Worm (Caenorhabditis elegans) whole organism, L4/young adult: Measurements from ENCODE around the gene C08E8.1.
"Not testable (repeated sequence)": the region's sequence is repeated elsewhere in the genome, so short reads cannot be mapped to it uniquely, and the experiment has no call there.

ENCODE experiments used
- W03F9.2 ChIP-seq: fragments of 150-350 bp; optimal IDR thresholded peaks from 2 replicates; lab custom pipeline; 2014; ENCODE audit warnings: missing biosample characterization, missing genetic modification characterization
- dao-5 ChIP-seq: sonication (generic microtip); optimal IDR thresholded peaks from 2 replicates; lab custom pipeline; 2016; ENCODE audit warnings: missing genotype, missing genetic modification characterization, moderate library complexity, missing compliant biosample characterization
- him-1 ChIP-seq: sonication (generic microtip); optimal IDR thresholded peaks from 2 replicates; lab custom pipeline; 2016; ENCODE audit warnings: missing genotype, missing genetic modification reagents, missing genetic modification characterization, missing compliant biosample characterization

C08E8.1 gene

ce11 chrV:18362402-18362801 lies at the start of gene C08E8.1:
TSS of gene C08E8.1 (minus strand) at chrV:18362502.
- no peak for TF ChIP-seq him-1 (tag; lab: Kevin White, UChicago)
- no peak for TF ChIP-seq dao-5 (tag; lab: Kevin White, UChicago)
- TF ChIP-seq W03F9.2 (tag; lab: Kevin White, UChicago), result no peak

ce11 chrV:18410142-18410541 lies 47.8 kb upstream of the C08E8.1 start, which contains the start of gene srh-207:
TSS of gene srh-207 (minus strand) at chrV:18410242.
- TF ChIP-seq dao-5 (tag; lab: Kevin White, UChicago), result no peak

- not testable (repeated sequence) for TF ChIP-seq dao-5, him-1, W03F9.2 (tag; lab: Kevin White, UChicago)
Observed at ce11 chrV:18404767-18405166, 42.5 kb upstream of the C08E8.1 start, which contains the start of gene srh-209. TSS of gene srh-209 (minus strand) at chrV:18404867.

ce11 chrV:18402743-18403142 lies 40.4 kb upstream of the C08E8.1 start:
- no peak for TF ChIP-seq W03F9.2 (tag; lab: Kevin White, UChicago)
- no peak for TF ChIP-seq him-1 (tag; lab: Kevin White, UChicago)
- TF ChIP-seq dao-5 (tag; lab: Kevin White, UChicago), result no peak

- no peak for TF ChIP-seq W03F9.2 (tag; lab: Kevin White, UChicago)
- no peak for TF ChIP-seq dao-5 (tag; lab: Kevin White, UChicago)
- no peak for TF ChIP-seq him-1 (tag; lab: Kevin White, UChicago)
Observed at ce11 chrV:18397814-18398213, 35.5 kb upstream of the C08E8.1 start, which contains the start of gene Y51A2B.16. TSS of gene Y51A2B.16 (minus strand) at chrV:18397914.

- TF ChIP-seq dao-5 (tag; lab: Kevin White, UChicago) (no peak), W03F9.2 (tag; lab: Kevin White, UChicago) (no peak), him-1 (tag; lab: Kevin White, UChicago) (no peak)
Observed at ce11 chrV:18395649-18396048, 33.3 kb upstream of the C08E8.1 start, which contains the start of gene Y51A2B.9. TSS of gene Y51A2B.9 (minus strand) at chrV:18395749.

ce11 chrV:18394203-18394602 lies 31.9 kb upstream of the C08E8.1 start, which contains the start of gene Y51A2B.6:
TSS of gene Y51A2B.6 (minus strand) at chrV:18394303.
- TF ChIP-seq W03F9.2 (tag; lab: Kevin White, UChicago), result no peak
- TF ChIP-seq him-1 (tag; lab: Kevin White, UChicago), result no peak
- TF ChIP-seq dao-5 (tag; lab: Kevin White, UChicago), result no peak

ce11 chrV:18389046-18389445 lies 26.7 kb upstream of the C08E8.1 start, which contains the start of the genes Y51A2B.4 and Y51A2B.5:
TSS of gene Y51A2B.4 (minus strand) at chrV:18389146.
TSS of gene Y51A2B.5 (plus strand) at chrV:18389277.
- TF ChIP-seq him-1 (tag; lab: Kevin White, UChicago), result no peak
- no peak for TF ChIP-seq dao-5 (tag; lab: Kevin White, UChicago)
- TF ChIP-seq W03F9.2 (tag; lab: Kevin White, UChicago), result no peak

ce11 chrV:18382590-18382989 lies 20.3 kb upstream of the C08E8.1 start, which contains the start of gene nhr-288:
TSS of gene nhr-288 (minus strand) at chrV:18382690.
- TF ChIP-seq dao-5 (tag; lab: Kevin White, UChicago), result no peak
- TF ChIP-seq W03F9.2 (tag; lab: Kevin White, UChicago), result no peak
- TF ChIP-seq him-1 (tag; lab: Kevin White, UChicago), result no peak

ce11 chrV:18378819-18379218 lies 16.5 kb upstream of the C08E8.1 start, which contains the start of gene Y51A2B.8:
TSS of gene Y51A2B.8 (plus strand) at chrV:18379119.
- TF ChIP-seq W03F9.2 (tag; lab: Kevin White, UChicago), result no peak
- no peak for TF ChIP-seq dao-5 (tag; lab: Kevin White, UChicago)
- no peak for TF ChIP-seq him-1 (tag; lab: Kevin White, UChicago)

- TF ChIP-seq W03F9.2 (tag; lab: Kevin White, UChicago) (no peak), him-1 (tag; lab: Kevin White, UChicago) (no peak)
Observed at ce11 chrV:18375551-18375950, 13.2 kb upstream of the C08E8.1 start.

ce11 chrV:18374194-18374593 lies 11.9 kb upstream of the C08E8.1 start, which contains the start of gene Y51A2B.2:
TSS of gene Y51A2B.2 (plus strand) at chrV:18374494.
- TF ChIP-seq W03F9.2 (tag; lab: Kevin White, UChicago) (no peak), him-1 (tag; lab: Kevin White, UChicago) (no peak), dao-5 (tag; lab: Kevin White, UChicago) (no peak)

- TF ChIP-seq dao-5 (tag; lab: Kevin White, UChicago) (no peak), W03F9.2 (tag; lab: Kevin White, UChicago) (no peak), him-1 (tag; lab: Kevin White, UChicago) (no peak)
Observed at ce11 chrV:18371579-18371978, 9.3 kb upstream of the C08E8.1 start, which contains the start of gene C08E8.4. TSS of gene C08E8.4 (plus strand) at chrV:18371846.

- TF ChIP-seq him-1 (tag; lab: Kevin White, UChicago), result no peak
- TF ChIP-seq dao-5 (tag; lab: Kevin White, UChicago), result no peak
- TF ChIP-seq W03F9.2 (tag; lab: Kevin White, UChicago), result no peak
Observed at ce11 chrV:18371028-18371427, 8.7 kb upstream of the C08E8.1 start.
